Worm (Caenorhabditis elegans) whole organism, midembryonic: ENCODE measurements around the gene swt-6.

Experiments used
- T22C8.4 ChIP-seq: fragments of 200-800 bp; sonication (Bioruptor generic); IDR thresholded peaks from 2 replicates; pipeline ENCODE4 v1.3.6; 2022; ENCODE audit warnings: missing genetic modification characterization, missing compliant biosample characterization
- cog-1 ChIP-seq: sonication (generic microtip); optimal IDR thresholded peaks from 2 replicates; lab custom pipeline; 2016; ENCODE audit warnings: missing genetic modification characterization, missing compliant biosample characterization
- flt-1 ChIP-seq: fragments of 200-800 bp; sonication (Bioruptor generic); IDR thresholded peaks from 2 replicates; pipeline ENCODE4 v1.3.6; 2022; ENCODE audit warnings: missing genetic modification characterization, missing compliant biosample characterization
- klf-2 ChIP-seq: fragments of 200-800 bp; sonication (Bioruptor generic); conservative IDR thresholded peaks from 2 replicates; pipeline ENCODE4 v1.3.6; 2022; ENCODE audit warnings: missing genetic modification reagents, missing genetic modification characterization, missing compliant biosample characterization
- med-1 ChIP-seq: sonication (generic microtip); optimal IDR thresholded peaks from 2 replicates; lab custom pipeline; 2017; ENCODE audit warnings: missing genetic modification characterization, mild to moderate bottlenecking, missing compliant biosample characterization, antibody characterized with exemption, missing genetic modification reagents; ENCODE audit not compliant: insufficient read depth
- ref-1 ChIP-seq: fragments of 200-800 bp; sonication (Bioruptor generic); conservative IDR thresholded peaks from 2 replicates; pipeline ENCODE4 v1.3.6; 2022; ENCODE audit warnings: missing genetic modification reagents, missing genetic modification characterization, missing compliant biosample characterization
- tab-1 ChIP-seq: fragments of 200-800 bp; sonication (Bioruptor generic); IDR thresholded peaks from 2 replicates; pipeline ENCODE4 v1.3.6; 2022; ENCODE audit warnings: missing genetic modification characterization, missing compliant biosample characterization
- ztf-23 ChIP-seq: fragments of 200-800 bp; sonication (Bioruptor generic); IDR thresholded peaks from 2 replicates; pipeline ENCODE4 v1.3.6; 2022; ENCODE audit warnings: missing genetic modification reagents, missing genetic modification characterization, missing compliant biosample characterization
- ztf-29 ChIP-seq: fragments of 200-800 bp; sonication (Bioruptor generic); IDR thresholded peaks from 2 replicates; pipeline ENCODE4 v1.3.6; 2022; ENCODE audit warnings: missing genetic modification reagents, missing genetic modification characterization, missing compliant biosample characterization

swt-6 gene

ce11 chrV:13936052-13936451 is 18.1 kb upstream of the swt-6 start:
- no peak for TF ChIP-seq ztf-23 (GFP tag; lab: Robert Waterston, UW)
- no peak for TF ChIP-seq tab-1
- TF ChIP-seq flt-1 (GFP tag; lab: Robert Waterston, UW) = no peak
- no peak for TF ChIP-seq ref-1
- TF ChIP-seq T22C8.4 (GFP tag; lab: Robert Waterston, UW) = no peak
- TF ChIP-seq klf-2 (GFP tag; lab: Robert Waterston, UW) = no peak
- TF ChIP-seq ztf-29 = no peak
- TF ChIP-seq cog-1 (tag; lab: Kevin White, UChicago) = no peak
- TF ChIP-seq med-1 = no peak

ce11 chrV:13936850-13937249 is 17.3 kb upstream of the swt-6 start, which contains the start of gene srw-145:
Gene srw-145 (plus strand): TSS chrV:13937150.
- TF ChIP-seq flt-1 (GFP tag; lab: Robert Waterston, UW) (no peak), klf-2 (GFP tag; lab: Robert Waterston, UW) (no peak), cog-1 (tag; lab: Kevin White, UChicago) (no peak), T22C8.4 (GFP tag; lab: Robert Waterston, UW) (no peak)

- TF ChIP-seq ztf-23 (GFP tag; lab: Robert Waterston, UW) (no peak), tab-1 (no peak), T22C8.4 (GFP tag; lab: Robert Waterston, UW) (no peak), med-1 (no peak), klf-2 (GFP tag; lab: Robert Waterston, UW) (no peak)
Measured at ce11 chrV:13942082-13942481, 12.1 kb upstream of the swt-6 start, which contains the start of gene dpr-1. Gene dpr-1 (minus strand): TSS chrV:13942182.

- no peak for TF ChIP-seq ztf-23 (GFP tag; lab: Robert Waterston, UW)
- no peak for TF ChIP-seq ref-1
- no peak for TF ChIP-seq flt-1 (GFP tag; lab: Robert Waterston, UW)
- no peak for TF ChIP-seq ztf-29
- no peak for TF ChIP-seq med-1
- no peak for TF ChIP-seq cog-1 (tag; lab: Kevin White, UChicago)
- TF ChIP-seq tab-1 = no peak
- TF ChIP-seq T22C8.4 (GFP tag; lab: Robert Waterston, UW) = no peak
- TF ChIP-seq klf-2 (GFP tag; lab: Robert Waterston, UW) = no peak
Measured at ce11 chrV:13946385-13947019, 7.7 kb upstream of the swt-6 start, which contains the start of the genes srx-10 and clec-226. Gene srx-10 (minus strand): TSS chrV:13946485. Gene clec-226 (plus strand): TSS chrV:13946969.

ce11 chrV:13949010-13949409 is 5.1 kb upstream of the swt-6 start, which contains the start of gene R10D12.6:
Gene R10D12.6 (plus strand): TSS chrV:13949310.
- TF ChIP-seq med-1 (no peak), cog-1 (tag; lab: Kevin White, UChicago) (no peak), klf-2 (GFP tag; lab: Robert Waterston, UW) (no peak)

ce11 chrV:13949752-13950151 is 4.4 kb upstream of the swt-6 start, which contains the start of gene R10D12.7:
Gene R10D12.7 (plus strand): TSS chrV:13950052.
- TF ChIP-seq tab-1 = no peak
- no peak for TF ChIP-seq flt-1 (GFP tag; lab: Robert Waterston, UW)

- TF ChIP-seq ztf-29 (no peak), tab-1 (no peak), klf-2 (GFP tag; lab: Robert Waterston, UW) (no peak), T22C8.4 (GFP tag; lab: Robert Waterston, UW) (no peak), ref-1 (no peak), flt-1 (GFP tag; lab: Robert Waterston, UW) (no peak), cog-1 (tag; lab: Kevin White, UChicago) (no peak), ztf-23 (GFP tag; lab: Robert Waterston, UW) (no peak), med-1 (no peak)
Measured at ce11 chrV:13953191-13953590, 965 bp upstream of the swt-6 start, which contains the start of gene R10D12.8. Gene R10D12.8 (minus strand): TSS chrV:13953291.

- no peak for TF ChIP-seq klf-2 (GFP tag; lab: Robert Waterston, UW)
- no peak for TF ChIP-seq med-1
- no peak for TF ChIP-seq flt-1 (GFP tag; lab: Robert Waterston, UW)
- no peak for TF ChIP-seq tab-1
- TF ChIP-seq ztf-23 (GFP tag; lab: Robert Waterston, UW) = no peak
- TF ChIP-seq T22C8.4 (GFP tag; lab: Robert Waterston, UW) = no peak
- no peak for TF ChIP-seq cog-1 (tag; lab: Kevin White, UChicago)
- TF ChIP-seq ref-1 = no peak
- TF ChIP-seq ztf-29 = no peak
Measured at ce11 chrV:13955370-13956089, 1.4 kb downstream of the swt-6 start.

ce11 chrV:13957691-13958090 is 3.5 kb downstream of the swt-6 start:
- TF ChIP-seq klf-2 (GFP tag; lab: Robert Waterston, UW) (no peak), tab-1 (no peak), ztf-23 (GFP tag; lab: Robert Waterston, UW) (no peak), T22C8.4 (GFP tag; lab: Robert Waterston, UW) (no peak), ref-1 (no peak), med-1 (no peak), cog-1 (tag; lab: Kevin White, UChicago) (no peak), ztf-29 (no peak), flt-1 (GFP tag; lab: Robert Waterston, UW) (no peak)

- TF ChIP-seq ref-1 (no peak), tab-1 (no peak), flt-1 (GFP tag; lab: Robert Waterston, UW) (no peak), med-1 (no peak), ztf-23 (GFP tag; lab: Robert Waterston, UW) (no peak), T22C8.4 (GFP tag; lab: Robert Waterston, UW) (no peak), cog-1 (tag; lab: Kevin White, UChicago) (no peak), klf-2 (GFP tag; lab: Robert Waterston, UW) (no peak), ztf-29 (no peak)
Measured at ce11 chrV:13958247-13958646, 4.1 kb downstream of the swt-6 start, which contains the start of gene R10D12.10. Gene R10D12.10 (minus strand): TSS chrV:13958347.
